Fruit fly (Drosophila melanogaster) whole organism, prepupa: ENCODE data around the gene sbr.
A peak's percentile ranks its signal among the peaks of the same experiment; 100 is the strongest.

Source experiments
- CG10669 ChIP-seq: fragments of 200-800 bp; sonication (Bioruptor generic); optimal IDR thresholded peaks from 3 replicates; lab custom pipeline; 2018; ENCODE audit warnings: missing biosample characterization, mild to moderate bottlenecking, missing genetic modification characterization, moderate library complexity
- CG1621 ChIP-seq: fragments of 200-800 bp; sonication (Bioruptor generic); optimal IDR thresholded peaks from 3 replicates; lab custom pipeline; 2018; ENCODE audit warnings: missing biosample characterization, mild to moderate bottlenecking, missing genetic modification characterization
- CG16779 ChIP-seq: fragments of 200-800 bp; sonication (Bioruptor generic); optimal IDR thresholded peaks from 3 replicates; lab custom pipeline; 2017; ENCODE audit warnings: missing biosample characterization, mild to moderate bottlenecking, missing genetic modification characterization
- CG3032 ChIP-seq: fragments of 200-800 bp; optimal IDR thresholded peaks from 2 replicates; lab custom pipeline; 2019; ENCODE audit warnings: missing biosample characterization, mild to moderate bottlenecking, missing genetic modification characterization, moderate library complexity
- CG31627 ChIP-seq: fragments of 200-800 bp; sonication (Bioruptor generic); optimal IDR thresholded peaks from 3 replicates; lab custom pipeline; 2016; ENCODE audit warnings: missing biosample characterization, missing genetic modification characterization
- CG34406 ChIP-seq: fragments of 200-800 bp; sonication (Bioruptor generic); optimal IDR thresholded peaks from 3 replicates; lab custom pipeline; 2016; ENCODE audit warnings: missing biosample characterization, missing genetic modification characterization
- CG4318 ChIP-seq: fragments of 200-800 bp; sonication (Bioruptor generic); optimal IDR thresholded peaks from 3 replicates; lab custom pipeline; 2017; ENCODE audit warnings: missing biosample characterization, mild to moderate bottlenecking, missing genetic modification characterization
- CG6163 ChIP-seq: fragments of 200-800 bp; sonication (Bioruptor generic); IDR thresholded peaks from 3 replicates; pipeline ENCODE4 v1.3.6; 2022; ENCODE audit warnings: missing biosample characterization, missing genetic modification characterization
- CG6276 ChIP-seq: fragments of 200-800 bp; sonication (Bioruptor generic); optimal IDR thresholded peaks from 2 replicates; lab custom pipeline; 2017; ENCODE audit warnings: missing biosample characterization, mild to moderate bottlenecking, missing genetic modification characterization
- CG6792 ChIP-seq: fragments of 200-800 bp; sonication (Bioruptor generic); optimal IDR thresholded peaks from 3 replicates; lab custom pipeline; 2016; ENCODE audit warnings: missing biosample characterization, missing genetic modification characterization
- CG6808 ChIP-seq: fragments of 200-800 bp; sonication (Bioruptor generic); optimal IDR thresholded peaks from 3 replicates; lab custom pipeline; 2017; ENCODE audit warnings: missing biosample characterization, missing genetic modification characterization, mild to moderate bottlenecking, moderate library complexity, missing genetic modification reagents
- CG8632 ChIP-seq: fragments of 200-800 bp; sonication (Bioruptor generic); optimal IDR thresholded peaks from 3 replicates; lab custom pipeline; 2016; ENCODE audit warnings: missing biosample characterization, missing genetic modification characterization
- Eip78C ChIP-seq: fragments of 200-800 bp; sonication (Bioruptor generic); peaks from one replicate; lab custom pipeline; 2016; ENCODE audit warnings: missing biosample characterization, missing genetic modification characterization
- Eip93F ChIP-seq: fragments of 200-800 bp; sonication (Bioruptor generic); optimal IDR thresholded peaks from 2 replicates; lab custom pipeline; 2016; ENCODE audit warnings: missing biosample characterization, mild to moderate bottlenecking, missing genetic modification characterization
- Ets21C ChIP-seq: fragments of 200-800 bp; sonication (Bioruptor generic); optimal IDR thresholded peaks from 3 replicates; lab custom pipeline; 2016; ENCODE audit warnings: missing biosample characterization, missing genetic modification characterization
- Ets96B ChIP-seq: fragments of 200-800 bp; optimal IDR thresholded peaks from 2 replicates; lab custom pipeline; 2019; ENCODE audit warnings: missing biosample characterization, mild to moderate bottlenecking, missing genetic modification characterization, moderate library complexity
- Gug ChIP-seq: fragments of 200-800 bp; sonication (Bioruptor generic); IDR thresholded peaks from 2 replicates; pipeline ENCODE4 v1.3.6; 2022; ENCODE audit warnings: missing biosample characterization, missing genetic modification characterization
- Hr39 ChIP-seq: fragments of 200-800 bp; sonication (Bioruptor generic); optimal IDR thresholded peaks from 2 replicates; lab custom pipeline; 2016; ENCODE audit warnings: missing biosample characterization, missing genetic modification characterization
- Hr4 ChIP-seq: fragments of 200-800 bp; sonication (Bioruptor generic); optimal IDR thresholded peaks from 3 replicates; lab custom pipeline; 2016; ENCODE audit warnings: missing biosample characterization, missing genetic modification characterization
- Lpt ChIP-seq: fragments of 200-800 bp; sonication (Bioruptor generic); optimal IDR thresholded peaks from 3 replicates; lab custom pipeline; 2016; ENCODE audit warnings: missing biosample characterization, missing genetic modification characterization
- OdsH ChIP-seq: fragments of 200-800 bp; sonication (Bioruptor generic); optimal IDR thresholded peaks from 3 replicates; lab custom pipeline; 2016; ENCODE audit warnings: missing biosample characterization, missing genetic modification characterization
- Smox ChIP-seq: fragments of 200-800 bp; sonication (Bioruptor generic); optimal IDR thresholded peaks from 3 replicates; lab custom pipeline; 2016; ENCODE audit warnings: missing biosample characterization, missing genetic modification characterization
- Sox102F ChIP-seq: fragments of 200-800 bp; sonication (Bioruptor generic); optimal IDR thresholded peaks from 2 replicates; lab custom pipeline; 2016; ENCODE audit warnings: missing biosample characterization, mild to moderate bottlenecking, missing genetic modification characterization
- Sox14 ChIP-seq: fragments of 200-800 bp; sonication (Bioruptor generic); optimal IDR thresholded peaks from 3 replicates; lab custom pipeline; 2016; ENCODE audit warnings: missing biosample characterization, missing genetic modification characterization
- achi ChIP-seq: fragments of 200-800 bp; sonication (Bioruptor generic); optimal IDR thresholded peaks from 3 replicates; lab custom pipeline; 2016; ENCODE audit warnings: missing biosample characterization, missing genetic modification characterization
- cyc ChIP-seq: fragments of 200-800 bp; sonication (Bioruptor generic); optimal IDR thresholded peaks from 3 replicates; lab custom pipeline; 2016; ENCODE audit warnings: missing biosample characterization, missing genetic modification characterization
- dac ChIP-seq: fragments of 200-800 bp; sonication (Bioruptor generic); optimal IDR thresholded peaks from 2 replicates; lab custom pipeline; 2017; ENCODE audit warnings: missing biosample characterization, mild to moderate bottlenecking, missing genetic modification characterization
- dsx ChIP-seq: fragments of 200-800 bp; optimal IDR thresholded peaks from 3 replicates; lab custom pipeline; 2019; ENCODE audit warnings: missing biosample characterization, mild to moderate bottlenecking, missing genetic modification characterization, moderate library complexity; ENCODE audit not compliant: poor library complexity, severe bottlenecking
- eg ChIP-seq: fragments of 200-800 bp; sonication (Bioruptor generic); IDR thresholded peaks from 3 replicates; pipeline ENCODE4 v1.3.6; 2022; ENCODE audit warnings: missing biosample characterization, missing genetic modification characterization
- esn ChIP-seq: fragments of 200-800 bp; sonication (Bioruptor generic); optimal IDR thresholded peaks from 2 replicates; lab custom pipeline; 2016; ENCODE audit warnings: missing biosample characterization, mild to moderate bottlenecking, missing genetic modification characterization, moderate library complexity
- fd59A ChIP-seq: fragments of 200-800 bp; sonication (Bioruptor generic); optimal IDR thresholded peaks from 2 replicates; lab custom pipeline; 2017; ENCODE audit warnings: missing biosample characterization, mild to moderate bottlenecking, missing genetic modification characterization, missing genetic modification reagents
- lz ChIP-seq: fragments of 200-800 bp; sonication (Bioruptor generic); optimal IDR thresholded peaks from 3 replicates; lab custom pipeline; 2016; ENCODE audit warnings: missing biosample characterization, missing genetic modification characterization
- ss ChIP-seq, 2 experiments: fragments of 200-800 bp; sonication (Bioruptor generic); optimal IDR thresholded peaks; 2 replicates in 1 of 2; 3 replicates in 1 of 2; lab custom pipeline; 2017 to 2018; ENCODE audit warnings: mild to moderate bottlenecking in 2 of 2, missing biosample characterization in 2 of 2, missing genetic modification characterization in 2 of 2, moderate library complexity in 1 of 2
- svp ChIP-seq: fragments of 200-800 bp; sonication (Bioruptor generic); peaks from one replicate; lab custom pipeline; 2016; ENCODE audit warnings: missing biosample characterization, missing genetic modification characterization
- topi ChIP-seq: fragments of 200-800 bp; sonication (Bioruptor generic); optimal IDR thresholded peaks from 3 replicates; lab custom pipeline; 2016; ENCODE audit warnings: missing biosample characterization, missing genetic modification characterization
- vri ChIP-seq: fragments of 200-800 bp; sonication (Bioruptor generic); optimal IDR thresholded peaks from 3 replicates; lab custom pipeline; 2016; ENCODE audit warnings: missing biosample characterization, mild to moderate bottlenecking, missing genetic modification characterization

Gene sbr

DNA sequence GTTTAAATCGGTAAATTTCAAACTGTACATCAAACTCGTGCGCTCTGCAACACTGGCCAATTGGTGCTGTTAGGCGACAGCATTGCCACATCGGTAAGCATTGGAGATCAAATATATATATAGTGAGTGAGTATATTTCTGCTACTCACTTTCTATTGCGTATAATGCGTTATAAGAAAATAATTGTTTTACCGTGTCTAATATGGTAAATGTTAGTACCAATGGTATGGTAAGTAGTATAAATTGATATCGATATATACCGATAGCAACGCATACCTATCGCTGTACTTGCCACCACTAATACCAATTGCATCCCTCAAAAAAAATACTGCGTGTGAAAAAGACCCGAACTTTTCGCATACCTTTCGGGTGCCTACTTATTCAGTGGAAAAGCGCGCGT, 10.5 kb upstream of the sbr start, which contains the start of the genes sofe and CG2186:
Gene sofe (minus strand): TSS at position 38 of the 400 bp plus-strand sequence.
Gene CG2186 (plus strand): TSS at position 280 of the 400 bp plus-strand sequence.
- peak; percentile 34; the same call in 1 of the 2 replicates for TF ChIP-seq Gug (GFP tag; lab: Robert Waterston, UW)
- TF ChIP-seq CG6276 (GFP tag; lab: Kevin White, UChicago): no peak
- TF ChIP-seq achi: no peak
- no peak for TF ChIP-seq ss (GFP tag; optimal IDR thresholded peaks at IDR 0.05; lab: Kevin White, UChicago)
- TF ChIP-seq Smox (GFP tag; lab: Kevin White, UChicago): peak; percentile 43
- peak; percentile 31 for TF ChIP-seq CG3032 (tag; lab: Kevin White, UChicago)
- peak; percentile 56 for TF ChIP-seq lz
- peak; percentile 53 for TF ChIP-seq CG31627 (GFP tag; lab: Kevin White, UChicago)
- TF ChIP-seq Eip78C (GFP tag; lab: Kevin White, UChicago): peak; percentile 69
- no peak for TF ChIP-seq Eip93F (GFP tag; lab: Kevin White, UChicago)
- TF ChIP-seq Hr4: no peak
- TF ChIP-seq eg (GFP tag; lab: Robert Waterston, UW): peak; percentile 37; the same call in 1 of the 3 replicates
- TF ChIP-seq esn (GFP tag; lab: Kevin White, UChicago): peak; percentile 43
- TF ChIP-seq fd59A: no peak
- peak; percentile 15 for TF ChIP-seq Ets96B (tag; lab: Kevin White, UChicago)
- no peak for TF ChIP-seq CG34406 (GFP tag; lab: Kevin White, UChicago)
- TF ChIP-seq topi (GFP tag; lab: Kevin White, UChicago): peak; percentile 33
- 0 out of 3 replicates have a peak, but pooled peaks have one; percentile 15 for TF ChIP-seq CG6163 (GFP tag; lab: Robert Waterston, UW)
- no peak for TF ChIP-seq CG6808
- peak; percentile 47 for TF ChIP-seq Hr39 (GFP tag; lab: Kevin White, UChicago)
- peak; percentile 52 for TF ChIP-seq cyc
- TF ChIP-seq CG6792 (GFP tag; lab: Kevin White, UChicago): no peak
- TF ChIP-seq Ets21C (GFP tag; lab: Kevin White, UChicago): peak; percentile 40
- no peak for TF ChIP-seq CG1621 (tag; lab: Kevin White, UChicago)
- TF ChIP-seq CG16779 (tag; lab: Kevin White, UChicago): no peak
- TF ChIP-seq, all 60 proteins: peak for 14

DNA sequence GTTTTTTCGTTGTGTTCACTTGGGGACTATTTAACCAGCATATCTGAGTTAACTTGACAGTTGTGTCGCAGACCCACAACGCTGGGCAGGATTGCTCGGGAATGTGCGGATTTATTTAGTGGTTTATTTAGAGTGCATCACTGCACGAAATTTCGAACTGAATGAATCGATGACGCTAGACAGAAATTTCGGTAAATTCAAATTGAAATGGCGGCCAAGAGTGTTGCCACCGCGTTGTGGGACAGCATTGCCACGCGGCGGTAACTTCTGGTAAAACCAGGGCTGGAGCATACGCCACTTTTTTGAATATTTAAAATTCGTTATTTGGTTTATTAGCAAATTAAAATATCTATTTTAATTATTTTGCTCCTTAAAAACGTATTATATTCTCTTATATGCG, 7.8 kb upstream of the sbr start, which contains the start of gene feo:
Gene feo (minus strand): TSS at position 184 of the 400 bp plus-strand sequence.
- no peak for TF ChIP-seq Lpt (GFP tag; lab: Kevin White, UChicago)
- TF ChIP-seq ss (GFP tag; optimal IDR thresholded peaks at IDR 0.05; lab: Kevin White, UChicago): no peak
- no peak for TF ChIP-seq CG8632
- TF ChIP-seq fd59A: no peak
- no peak for TF ChIP-seq Hr4
- no peak for TF ChIP-seq CG6163 (GFP tag; lab: Robert Waterston, UW)
- no peak for TF ChIP-seq Smox (GFP tag; lab: Kevin White, UChicago)
- TF ChIP-seq CG10669 (GFP tag; lab: Kevin White, UChicago): no peak

DNA sequence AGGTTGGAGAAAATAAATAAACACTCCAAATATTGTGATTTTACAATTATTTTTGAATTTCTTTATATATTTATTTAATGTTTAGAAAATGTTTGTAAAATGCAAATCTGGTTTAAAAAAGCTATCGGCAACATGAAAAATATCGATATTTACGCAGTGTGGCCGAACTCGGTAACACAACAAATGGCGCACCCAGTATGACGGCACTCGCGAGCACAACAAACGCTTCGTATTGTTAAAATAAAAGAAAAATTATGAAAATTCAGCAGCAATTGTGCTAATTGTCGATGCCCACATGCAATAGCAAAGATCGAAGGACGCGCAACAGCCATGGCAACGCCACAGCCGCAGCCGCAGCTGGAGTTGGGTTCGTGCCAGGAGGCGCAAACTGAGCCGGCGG, 1.7 kb upstream of the sbr start, which contains the start of gene CG2202:
Gene CG2202 (plus strand): TSS at position 193 of the 400 bp plus-strand sequence.
- TF ChIP-seq vri: no peak
- no peak for TF ChIP-seq Ets21C (GFP tag; lab: Kevin White, UChicago)
- peak; percentile 12 for TF ChIP-seq Sox14 (GFP tag; lab: Kevin White, UChicago)
- TF ChIP-seq Sox102F: no peak
- TF ChIP-seq Gug (GFP tag; lab: Robert Waterston, UW): no peak

DNA sequence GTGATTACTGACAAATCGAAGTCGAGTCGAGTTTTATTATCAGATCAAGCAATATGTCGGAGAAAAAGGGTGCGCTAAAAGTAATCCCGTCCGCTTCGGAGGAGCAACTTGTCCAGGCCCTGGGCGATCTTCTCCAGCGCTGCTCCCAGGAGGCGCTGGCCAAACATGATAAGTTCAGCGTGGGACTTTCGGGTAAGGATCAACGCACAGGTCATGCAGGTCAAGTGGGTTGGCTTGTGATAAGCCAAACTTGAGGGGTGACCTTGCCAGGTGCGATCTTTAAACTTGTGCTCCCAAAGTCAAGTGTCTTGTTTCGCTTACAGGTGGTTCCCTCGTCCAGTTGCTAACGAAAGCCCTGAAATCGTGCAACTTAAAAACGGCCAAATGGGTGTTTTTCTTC, 555 bp upstream of the sbr start:
- TF ChIP-seq svp (GFP tag; lab: Kevin White, UChicago): peak; percentile 94
- TF ChIP-seq OdsH (GFP tag; lab: Kevin White, UChicago): no peak
- TF ChIP-seq Eip78C (GFP tag; lab: Kevin White, UChicago): peak; percentile 24
- no peak for TF ChIP-seq dsx
- no peak for TF ChIP-seq CG34406 (GFP tag; lab: Kevin White, UChicago)
- TF ChIP-seq dac (GFP tag; lab: Kevin White, UChicago): no peak

DNA sequence GAGAGGGAATG, 349 bp upstream of the sbr start, which contains the start of gene Pgls:
Gene Pgls (plus strand): TSS at position 3 of the 11 bp plus-strand sequence.
- TF ChIP-seq CG4318 (GFP tag; lab: Kevin White, UChicago): no peak
- no peak for TF ChIP-seq Gug (GFP tag; lab: Robert Waterston, UW)
- no peak for TF ChIP-seq CG6808
